Worm (Caenorhabditis elegans): Measurements from ENCODE around the gene mrpl-20.

mrpl-20 gene

DNA sequence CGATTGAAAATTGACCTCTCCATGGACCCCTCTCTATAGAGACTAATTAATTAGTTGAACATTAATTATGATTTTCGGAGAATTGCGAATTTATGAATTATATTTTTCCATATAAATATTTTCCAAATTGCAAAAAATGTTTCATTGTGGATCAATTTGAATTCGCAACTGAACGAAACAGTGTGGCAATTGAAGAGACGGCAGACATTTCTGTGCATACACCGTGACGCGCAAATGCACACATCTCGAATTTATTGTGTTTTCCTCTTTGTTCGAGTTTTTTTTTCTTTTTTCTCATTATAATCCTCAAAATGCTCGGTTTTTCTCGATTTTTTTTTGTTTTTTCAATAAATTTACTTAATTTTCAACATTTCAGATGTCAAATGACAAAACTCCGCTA, 31.1 kb downstream of the mrpl-20 start, which contains the start of gene Y48C3A.20:
Y48C3A.20 (plus strand) TSS at position 377 of the 400 bp plus-strand sequence.
- TF ChIP-seq snpc-4 (GFP tag; optimal IDR thresholded peaks at IDR 0.05): no peak
- peak in 1 of 4 experiments; percentile 74 for TF ChIP-seq snpc-4 (tag; optimal IDR thresholded peaks at IDR 0.05)
- TF ChIP-seq nhr-120 (GFP tag; IDR thresholded peaks at IDR 0.05): no peak
- no peak for TF ChIP-seq lsy-27 (tag; optimal IDR thresholded peaks at IDR 0.05; ENCODE audit: borderline replicate concordance, insufficient read depth)
- no peak for TF ChIP-seq F39B2.1 (GFP tag; IDR thresholded peaks at IDR 0.05)
- no peak for TF ChIP-seq nfyb-1 (GFP tag; IDR thresholded peaks at IDR 0.05)
- no peak for TF ChIP-seq egrh-3 (GFP tag; IDR thresholded peaks at IDR 0.05)
- no peak for TF ChIP-seq C06A6.2 (GFP tag; conservative IDR thresholded peaks at IDR 0.05)
- no peak for TF ChIP-seq nhr-27 (tag; optimal IDR thresholded peaks at IDR 0.05)
- no peak for TF ChIP-seq ceh-58 (GFP tag; IDR thresholded peaks at IDR 0.05)
- no peak for TF ChIP-seq nhr-179 (tag; optimal IDR thresholded peaks at IDR 0.05)
- no peak for TF ChIP-seq gei-17 (GFP tag; optimal IDR thresholded peaks at IDR 0.05)
- no peak for TF ChIP-seq lag-1 (GFP tag; IDR thresholded peaks at IDR 0.05)
- no peak for TF ChIP-seq F22D6.2 (tag; optimal IDR thresholded peaks at IDR 0.05)
- peak; percentile 87 for TF ChIP-seq madf-6 (GFP tag; IDR thresholded peaks at IDR 0.05)
- TF ChIP-seq ama-1 (optimal IDR thresholded peaks at IDR 0.05): no peak
- no peak for TF ChIP-seq ama-1 (GFP tag; optimal IDR thresholded peaks at IDR 0.05)
- no peak for TF ChIP-seq let-607 (tag; optimal IDR thresholded peaks at IDR 0.05)
- TF ChIP-seq unc-130 (GFP tag; optimal IDR thresholded peaks at IDR 0.05): no peak
- no peak for TF ChIP-seq hrde-1 (tag; optimal IDR thresholded peaks at IDR 0.05; ENCODE audit: borderline replicate concordance)
- no peak for TF ChIP-seq athp-1 (tag; optimal IDR thresholded peaks at IDR 0.05)
- TF ChIP-seq snpc-1.1 (tag; optimal IDR thresholded peaks at IDR 0.05; ENCODE audit: insufficient read depth): peak; percentile 14
- no peak for TF ChIP-seq pha-4 (tag; optimal IDR thresholded peaks at IDR 0.05)
- no peak for TF ChIP-seq nhr-90 (tag; optimal IDR thresholded peaks at IDR 0.05)
- TF ChIP-seq B0261.1 (tag; optimal IDR thresholded peaks at IDR 0.05): no peak
- TF ChIP-seq F33H1.4 (GFP tag; IDR thresholded peaks at IDR 0.05): no peak; the same call in 1 of the 2 replicates
- TF ChIP-seq sptf-2 (GFP tag; optimal IDR thresholded peaks at IDR 0.05): no peak
- peak; percentile 34 for TF ChIP-seq efl-1 (GFP tag; optimal IDR thresholded peaks at IDR 0.05)
- peak; percentile 62; the same call in 1 of the 2 replicates for TF ChIP-seq D2030.7 (GFP tag; IDR thresholded peaks at IDR 0.05)
- no peak for TF ChIP-seq chd-7 (tag; optimal IDR thresholded peaks at IDR 0.05)
- peak; percentile 48 for TF ChIP-seq snpc-1.3 (tag; optimal IDR thresholded peaks at IDR 0.05; ENCODE audit: insufficient read depth)
- no peak for TF ChIP-seq Y56A3A.18 (GFP tag; IDR thresholded peaks at IDR 0.05)
- no peak for TF ChIP-seq Y79H2A.3 (GFP tag; conservative IDR thresholded peaks at IDR 0.05)
- peak; percentile 13 for TF ChIP-seq K12H6.12 (tag; optimal IDR thresholded peaks at IDR 0.05)
- no peak for TF ChIP-seq attf-3 (GFP tag; conservative IDR thresholded peaks at IDR 0.05)
- no peak for TF ChIP-seq Y95B8A.8 (GFP tag; IDR thresholded peaks at IDR 0.05)
- TF ChIP-seq cebp-2 (GFP tag; IDR thresholded peaks at IDR 0.05): no peak
- no peak for TF ChIP-seq ztf-6 (GFP tag; IDR thresholded peaks at IDR 0.05)
- no peak for TF ChIP-seq tbx-9 (tag; optimal IDR thresholded peaks at IDR 0.05; ENCODE audit: borderline replicate concordance)
- TF ChIP-seq mel-28 (tag; optimal IDR thresholded peaks at IDR 0.05; ENCODE audit: borderline replicate concordance): no peak
- TF ChIP-seq F57A8.1 (GFP tag; optimal IDR thresholded peaks at IDR 0.05): no peak
- TF ChIP-seq nfya-1 (tag; optimal IDR thresholded peaks at IDR 0.05; ENCODE audit: borderline replicate concordance, insufficient read depth): no peak
- TF ChIP-seq ceh-79 (tag; optimal IDR thresholded peaks at IDR 0.05): no peak
- no peak for TF ChIP-seq B0336.3 (GFP tag; IDR thresholded peaks at IDR 0.05)
- TF ChIP-seq tlf-1 (GFP tag; optimal IDR thresholded peaks at IDR 0.05): no peak
- TF ChIP-seq let-526 (GFP tag; IDR thresholded peaks at IDR 0.05): no peak
- no peak for TF ChIP-seq lir-1 (GFP tag; conservative IDR thresholded peaks at IDR 0.05)
- TF ChIP-seq attf-6 (GFP tag; IDR thresholded peaks at IDR 0.05): no peak
- TF ChIP-seq dpl-1 (GFP tag; optimal IDR thresholded peaks at IDR 0.05): peak; percentile 27

Data from whole organism, young adult.